Worm (Caenorhabditis elegans) whole organism, L3 larva: ENCODE measurements around the gene col-179.

Experiments
- R02D3.7 ChIP-seq: fragments of 150-350 bp; optimal IDR thresholded peaks from 2 replicates; lab custom pipeline; 2014; ENCODE audit warnings: missing biosample characterization, missing genetic modification characterization
- ZK546.5 ChIP-seq: sonication (generic microtip); optimal IDR thresholded peaks from 2 replicates; lab custom pipeline; 2017; ENCODE audit warnings: missing biosample characterization, missing genetic modification characterization
- aly-2 ChIP-seq: fragments of 150-350 bp; optimal IDR thresholded peaks from 2 replicates; lab custom pipeline; 2014; ENCODE audit warnings: missing biosample characterization, missing genetic modification characterization
- ama-1 ChIP-seq: fragments of 150-350 bp; optimal IDR thresholded peaks from 2 replicates; lab custom pipeline; 2018
- ceh-28 ChIP-seq: fragments of 150-350 bp; optimal IDR thresholded peaks from 2 replicates; lab custom pipeline; 2014; ENCODE audit warnings: missing biosample characterization, missing genetic modification reagents, missing genetic modification characterization
- ceh-82 ChIP-seq: fragments of 150-350 bp; optimal IDR thresholded peaks from 2 replicates; lab custom pipeline; 2014; ENCODE audit warnings: missing biosample characterization, missing genetic modification characterization
- ceh-9 ChIP-seq: sonication (generic microtip); optimal IDR thresholded peaks from 2 replicates; lab custom pipeline; 2018; ENCODE audit warnings: missing biosample characterization, missing genetic modification characterization
- daf-12 ChIP-seq: fragments of 150-350 bp; optimal IDR thresholded peaks from 2 replicates; lab custom pipeline; 2014; ENCODE audit warnings: missing biosample characterization, missing genetic modification reagents, missing genetic modification characterization
- egl-27 ChIP-seq: sonication (generic microtip); optimal IDR thresholded peaks from 4 replicates; lab custom pipeline; 2017; ENCODE audit warnings: missing biosample characterization, missing genetic modification reagents, missing genetic modification characterization
- egl-5 ChIP-seq: fragments of 150-350 bp; optimal IDR thresholded peaks from 2 replicates; lab custom pipeline; 2017; ENCODE audit warnings: missing biosample characterization, missing genetic modification reagents, missing genetic modification characterization, inconsistent platforms
- elt-1 ChIP-seq: fragments of 150-350 bp; optimal IDR thresholded peaks from 2 replicates; lab custom pipeline; 2014; ENCODE audit warnings: missing biosample characterization, missing genetic modification characterization
- elt-2 ChIP-seq: sonication (generic microtip); optimal IDR thresholded peaks from 2 replicates; lab custom pipeline; 2016; ENCODE audit warnings: missing genetic modification reagents, mild to moderate bottlenecking, missing genetic modification characterization, missing compliant biosample characterization
- elt-3 ChIP-seq, 3 experiments: fragments of 150-350 bp in 1 of 3; sonication (generic microtip) in 2 of 3; optimal IDR thresholded peaks; 2 replicates in 2 of 3; 4 replicates in 1 of 3; lab custom pipeline; 2014 to 2017; ENCODE audit warnings: missing biosample characterization in 3 of 3, missing genetic modification characterization in 3 of 3
- hmg-11 ChIP-seq: sonication (generic microtip); optimal IDR thresholded peaks from 2 replicates; lab custom pipeline; 2016; ENCODE audit warnings: missing genetic modification characterization, missing compliant biosample characterization
- jun-1 ChIP-seq: fragments of 150-350 bp; optimal IDR thresholded peaks from 2 replicates; lab custom pipeline; 2014; ENCODE audit warnings: missing biosample characterization, missing genetic modification reagents, missing genetic modification characterization
- lin-15B ChIP-seq: fragments of 150-350 bp; optimal IDR thresholded peaks from 2 replicates; lab custom pipeline; 2014; ENCODE audit warnings: missing biosample characterization, missing genetic modification characterization
- lin-39 ChIP-seq: fragments of 150-350 bp; optimal IDR thresholded peaks from 2 replicates; lab custom pipeline; 2018; ENCODE audit warnings: missing biosample characterization, missing genetic modification reagents, missing genetic modification characterization
- lsy-12 ChIP-seq: sonication (generic microtip); optimal IDR thresholded peaks from 2 replicates; lab custom pipeline; 2016; ENCODE audit warnings: mild to moderate bottlenecking, missing genetic modification characterization, missing compliant biosample characterization
- mdl-1 ChIP-seq: fragments of 150-350 bp; optimal IDR thresholded peaks from 2 replicates; lab custom pipeline; 2014; ENCODE audit warnings: missing biosample characterization, missing genetic modification characterization
- nfya-1 ChIP-seq: sonication (generic microtip); optimal IDR thresholded peaks from 2 replicates; lab custom pipeline; 2017; ENCODE audit warnings: missing genetic modification characterization, mild to moderate bottlenecking, missing compliant biosample characterization, antibody characterized with exemption, moderate library complexity; ENCODE audit not compliant: insufficient read depth
- nhr-11 ChIP-seq: fragments of 150-350 bp; optimal IDR thresholded peaks from 2 replicates; lab custom pipeline; 2014; ENCODE audit warnings: missing biosample characterization, missing genetic modification characterization
- nhr-12 ChIP-seq: fragments of 150-350 bp; optimal IDR thresholded peaks from 2 replicates; lab custom pipeline; 2014; ENCODE audit warnings: missing biosample characterization, missing genetic modification characterization
- nhr-23 ChIP-seq: fragments of 150-350 bp; optimal IDR thresholded peaks from 2 replicates; lab custom pipeline; 2014; ENCODE audit warnings: missing biosample characterization, missing genetic modification reagents, missing genetic modification characterization
- nhr-237 ChIP-seq: fragments of 150-350 bp; optimal IDR thresholded peaks from 2 replicates; lab custom pipeline; 2014; ENCODE audit warnings: missing biosample characterization, missing genetic modification characterization
- nhr-25 ChIP-seq: sonication (generic microtip); optimal IDR thresholded peaks from 2 replicates; lab custom pipeline; 2017; ENCODE audit warnings: missing biosample characterization, missing genetic modification characterization
- nhr-28 ChIP-seq: fragments of 150-350 bp; optimal IDR thresholded peaks from 2 replicates; lab custom pipeline; 2014; ENCODE audit warnings: missing biosample characterization, missing genetic modification characterization
- nhr-43 ChIP-seq: sonication (generic microtip); optimal IDR thresholded peaks from 2 replicates; lab custom pipeline; 2016; ENCODE audit warnings: mild to moderate bottlenecking, missing genetic modification characterization, missing compliant biosample characterization; ENCODE audit not compliant: poor library complexity, severe bottlenecking
- nhr-76 ChIP-seq: fragments of 150-350 bp; sonication (generic microtip); optimal IDR thresholded peaks from 5 replicates; lab custom pipeline; 2014; ENCODE audit warnings: missing biosample characterization, missing genetic modification characterization
- nhr-77 ChIP-seq: fragments of 150-350 bp; optimal IDR thresholded peaks from 2 replicates; lab custom pipeline; 2014; ENCODE audit warnings: missing biosample characterization, missing genetic modification characterization
- pha-4 ChIP-seq: fragments of 150-350 bp; optimal IDR thresholded peaks from 2 replicates; lab custom pipeline; 2014; ENCODE audit warnings: missing biosample characterization, missing genetic modification reagents, missing genetic modification characterization
- pqm-1 ChIP-seq: fragments of 150-350 bp; optimal IDR thresholded peaks from 2 replicates; lab custom pipeline; 2017; ENCODE audit warnings: missing biosample characterization, missing genetic modification characterization, inconsistent platforms
- sea-2 ChIP-seq: fragments of 150-350 bp; sonication (generic microtip); optimal IDR thresholded peaks from 4 replicates; lab custom pipeline; 2014; ENCODE audit warnings: missing biosample characterization, missing genetic modification reagents, missing genetic modification characterization
- skn-1 ChIP-seq: fragments of 150-350 bp; optimal IDR thresholded peaks from 2 replicates; lab custom pipeline; 2014; ENCODE audit warnings: missing biosample characterization, missing genetic modification characterization
- snpc-4 ChIP-seq: fragments of 150-350 bp; optimal IDR thresholded peaks from 2 replicates; lab custom pipeline; 2014; ENCODE audit warnings: missing biosample characterization, missing genetic modification characterization
- tbx-2 ChIP-seq: sonication (generic microtip); optimal IDR thresholded peaks from 2 replicates; lab custom pipeline; 2016; ENCODE audit warnings: mild to moderate bottlenecking, missing genetic modification characterization, missing compliant biosample characterization
- unc-39 ChIP-seq: sonication (generic microtip); optimal IDR thresholded peaks from 4 replicates; lab custom pipeline; 2017; ENCODE audit warnings: missing biosample characterization, missing genetic modification characterization
- unc-62 ChIP-seq: fragments of 150-350 bp; sonication (generic microtip); optimal IDR thresholded peaks from 4 replicates; lab custom pipeline; 2014; ENCODE audit warnings: missing biosample characterization, missing genetic modification reagents, missing genetic modification characterization
- zag-1 ChIP-seq: fragments of 150-350 bp; optimal IDR thresholded peaks from 2 replicates; lab custom pipeline; 2014; ENCODE audit warnings: missing biosample characterization, missing genetic modification characterization
- ztf-11 ChIP-seq: fragments of 150-350 bp; optimal IDR thresholded peaks from 2 replicates; lab custom pipeline; 2014; ENCODE audit warnings: missing biosample characterization, missing genetic modification characterization
- ztf-4 ChIP-seq: fragments of 150-350 bp; optimal IDR thresholded peaks from 2 replicates; lab custom pipeline; 2014; ENCODE audit warnings: missing biosample characterization, missing genetic modification characterization

Gene col-179

DNA sequence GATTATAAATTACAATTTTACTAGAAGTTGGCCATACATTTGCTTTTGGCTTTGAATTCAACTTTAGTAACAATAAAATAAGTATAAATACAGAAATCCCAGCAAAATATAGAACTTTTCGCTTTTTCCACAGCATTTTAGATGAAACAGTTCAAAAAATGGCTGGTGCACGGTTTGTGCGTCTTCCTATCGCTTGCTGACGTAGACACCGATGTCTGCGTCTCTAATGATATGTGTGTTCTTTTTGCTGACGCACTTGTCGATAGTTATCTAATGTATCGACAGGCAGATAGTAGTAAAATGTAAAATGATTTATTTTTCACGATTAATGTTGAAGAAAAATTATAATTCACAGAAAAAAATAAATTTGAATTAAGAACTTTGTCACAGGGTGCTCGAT lies 5.7 kb downstream of the col-179 start, which contains the start of gene hst-2:
Gene hst-2, minus strand, starts transcription at position 203 of the 400 bp plus-strand sequence.
- TF ChIP-seq ztf-11 (tag; lab: Kevin White, UChicago) (no peak), elt-2 (tag; lab: Kevin White, UChicago) (peak; percentile 80), tbx-2 (tag; lab: Kevin White, UChicago) (peak; percentile 88), R02D3.7 (tag; lab: Kevin White, UChicago) (peak; percentile 52), ztf-4 (tag; lab: Kevin White, UChicago) (peak; percentile 7), nhr-28 (tag; lab: Kevin White, UChicago) (no peak), nhr-25 (tag; lab: Kevin White, UChicago) (peak; percentile 89), lsy-12 (tag; lab: Kevin White, UChicago) (peak; percentile 74), zag-1 (tag; lab: Kevin White, UChicago) (no peak), nhr-43 (tag; lab: Kevin White, UChicago) (peak; percentile 84), ama-1 (lab: Kevin White, UChicago) (no peak), nhr-77 (tag; lab: Kevin White, UChicago) (peak; percentile 55), ceh-28 (peak; percentile 82), nfya-1 (tag; lab: Kevin White, UChicago) (peak; percentile 85), daf-12 (no peak), pha-4 (tag; lab: Kevin White, UChicago) (peak; percentile 96), nhr-76 (tag; lab: Kevin White, UChicago) (no peak), nhr-11 (peak; percentile 25), pqm-1 (tag; lab: Kevin White, UChicago) (peak; percentile 62), sea-2 (GFP tag; lab: Kevin White, UChicago) (no peak), elt-1 (tag; lab: Kevin White, UChicago) (peak; percentile 6), unc-39 (no peak), elt-3 (tag; optimal IDR thresholded peaks at IDR 0.05; lab: Kevin White, UChicago) (peak in 1 of 3 experiments; percentile 18), ZK546.5 (tag; lab: Kevin White, UChicago) (no peak), lin-39 (tag; lab: Kevin White, UChicago) (peak; percentile 34), hmg-11 (tag; lab: Kevin White, UChicago) (peak; percentile 84), snpc-4 (tag; lab: Kevin White, UChicago) (peak; percentile 54), egl-27 (tag; lab: Kevin White, UChicago) (no peak), ceh-9 (tag; lab: Kevin White, UChicago) (no peak), skn-1 (tag; lab: Kevin White, UChicago) (peak; percentile 54), aly-2 (tag; lab: Kevin White, UChicago) (no peak), nhr-12 (tag; lab: Kevin White, UChicago) (no peak), mdl-1 (tag; lab: Kevin White, UChicago) (no peak), nhr-237 (tag; lab: Kevin White, UChicago) (no peak), nhr-23 (tag; lab: Kevin White, UChicago) (peak; percentile 93), jun-1 (tag; lab: Kevin White, UChicago) (peak; percentile 90), egl-5 (tag; lab: Kevin White, UChicago) (peak; percentile 53), unc-62 (GFP tag; lab: Kevin White, UChicago) (no peak), lin-15B (tag; lab: Kevin White, UChicago) (peak; percentile 52), ceh-82 (tag; lab: Kevin White, UChicago) (peak; percentile 45)
- TF ChIP-seq, all 47 proteins: peak for 24

DNA sequence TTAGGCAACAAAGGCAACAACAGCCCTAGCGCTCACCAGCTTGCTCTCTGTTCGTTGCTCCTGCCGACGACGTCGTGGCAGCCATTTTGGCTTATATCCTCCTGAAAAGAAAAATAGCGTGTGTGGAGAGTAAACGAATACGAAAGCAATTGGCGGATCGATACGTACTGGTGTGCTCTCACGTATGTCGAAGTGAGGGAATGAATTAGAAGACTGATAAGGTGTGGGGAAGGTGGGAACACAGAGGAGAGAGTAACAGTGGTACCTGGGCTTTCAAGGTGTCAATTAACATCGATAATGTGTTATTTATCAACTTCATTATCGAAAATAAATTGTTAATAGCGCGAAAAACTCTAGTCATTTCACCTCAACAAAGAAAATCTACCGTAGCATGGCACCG lies 7.5 kb downstream of the col-179 start, which contains the start of gene C34F6.5:
Gene C34F6.5, minus strand, starts transcription at position 101 of the 400 bp plus-strand sequence.
- no peak for TF ChIP-seq pha-4 (tag; lab: Kevin White, UChicago)
- no peak for TF ChIP-seq R02D3.7 (tag; lab: Kevin White, UChicago)
- TF ChIP-seq elt-3 (tag; optimal IDR thresholded peaks at IDR 0.05; lab: Kevin White, UChicago): no peak
- no peak for TF ChIP-seq unc-39
- TF ChIP-seq nhr-77 (tag; lab: Kevin White, UChicago): no peak
- no peak for TF ChIP-seq jun-1 (tag; lab: Kevin White, UChicago)
- TF ChIP-seq ztf-4 (tag; lab: Kevin White, UChicago): no peak
